Worm (Caenorhabditis elegans): Measurements from ENCODE around the gene M02D8.2.

- no peak for TF ChIP-seq med-1 (GFP tag; optimal IDR thresholded peaks at IDR 0.05; ENCODE audit: insufficient read depth)
- no peak for TF ChIP-seq cog-1 (tag; optimal IDR thresholded peaks at IDR 0.05)
- TF ChIP-seq tab-1 (GFP tag; IDR thresholded peaks at IDR 0.05), result no peak
- no peak for TF ChIP-seq ztf-29 (GFP tag; IDR thresholded peaks at IDR 0.05)
- no peak for TF ChIP-seq flt-1 (GFP tag; IDR thresholded peaks at IDR 0.05)
- no peak for TF ChIP-seq klf-2 (GFP tag; conservative IDR thresholded peaks at IDR 0.05)
Observed at ce11 chrX:8744192-8744985, 4.9 kb downstream of the M02D8.2 start.
